Fruit fly (Drosophila melanogaster): ENCODE results near the gene CG11279.

DNA sequence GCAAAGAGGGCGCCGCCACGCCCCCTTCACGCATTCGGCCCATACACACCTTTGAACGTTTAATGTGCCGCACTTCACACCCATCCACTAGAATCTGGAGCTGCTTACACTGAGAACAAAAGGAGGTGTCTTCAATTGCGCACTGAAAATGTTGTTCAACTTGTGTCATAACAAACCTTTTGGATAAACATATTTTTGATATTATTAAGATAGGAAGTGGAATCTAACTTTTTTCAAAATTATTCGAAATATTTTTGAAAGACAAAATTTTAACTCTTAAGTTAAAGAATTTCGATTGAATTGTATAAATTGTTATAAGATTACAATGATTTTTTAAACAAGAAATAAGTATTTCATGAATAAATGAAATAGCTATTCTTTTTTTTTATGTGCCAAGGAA, 21.5 kb downstream of the CG11279 start:
- TF ChIP-seq CG8478 (optimal IDR thresholded peaks at IDR 0.05) (no peak), CTCF (optimal IDR thresholded peaks at IDR 0.05) (no peak)

Data from S2 (cell line).